Fruit fly (Drosophila melanogaster) whole organism, embryonic: ENCODE measurements around the gene Obp19b.

Experiments used
- Atf3 ChIP-seq: fragments of 200-800 bp; sonication (Bioruptor generic); optimal IDR thresholded peaks from 3 replicates; lab custom pipeline; 2016; ENCODE audit warnings: missing biosample characterization, missing genetic modification characterization
- BEAF-32 ChIP-seq: fragments of 200-800 bp; sonication (Bioruptor generic); optimal IDR thresholded peaks from 3 replicates; lab custom pipeline; 2017; ENCODE audit warnings: missing biosample characterization, missing genetic modification characterization, mild to moderate bottlenecking, moderate library complexity, missing genetic modification reagents
- Blimp-1 ChIP-seq: fragments of 200-800 bp; sonication (Bioruptor generic); optimal IDR thresholded peaks from 3 replicates; lab custom pipeline; 2018; ENCODE audit warnings: missing biosample characterization, missing genetic modification characterization, mild to moderate bottlenecking, moderate library complexity, missing genetic modification reagents
- C15 ChIP-seq: fragments of 200-800 bp; sonication (Bioruptor generic); IDR thresholded peaks from 3 replicates; pipeline ENCODE4 v1.3.6; 2022; ENCODE audit warnings: missing biosample characterization, missing genetic modification characterization
- CG10366 ChIP-seq: fragments of 200-800 bp; sonication (Bioruptor generic); IDR thresholded peaks from 2 replicates; pipeline ENCODE4 v1.3.6; 2022; ENCODE audit warnings: missing biosample characterization, missing genetic modification characterization
- CG10979 ChIP-seq: fragments of 200-800 bp; sonication (Bioruptor generic); optimal IDR thresholded peaks from 2 replicates; lab custom pipeline; 2018; ENCODE audit warnings: missing biosample characterization, mild to moderate bottlenecking, missing genetic modification characterization, moderate library complexity
- CG14441 ChIP-seq: fragments of 200-800 bp; sonication (Bioruptor generic); IDR thresholded peaks from 2 replicates; pipeline ENCODE4 v1.3.6; 2022; ENCODE audit warnings: missing biosample characterization, missing genetic modification characterization
- CG16779 ChIP-seq: fragments of 200-800 bp; sonication (Bioruptor generic); IDR thresholded peaks from 2 replicates; pipeline ENCODE4 v1.3.6; 2022; ENCODE audit warnings: missing biosample characterization, missing genetic modification characterization
- CG17328 ChIP-seq: fragments of 200-800 bp; sonication (Bioruptor generic); IDR thresholded peaks from 2 replicates; pipeline ENCODE4 v1.3.6; 2022; ENCODE audit warnings: missing biosample characterization, missing genetic modification characterization
- CG18599 ChIP-seq: fragments of 200-800 bp; sonication (Bioruptor generic); optimal IDR thresholded peaks from 3 replicates; lab custom pipeline; 2017; ENCODE audit warnings: missing biosample characterization, missing genetic modification characterization, mild to moderate bottlenecking, moderate library complexity, missing genetic modification reagents
- CG2116 ChIP-seq: fragments of 200-800 bp; sonication (Bioruptor generic); optimal IDR thresholded peaks from 3 replicates; lab custom pipeline; 2018; ENCODE audit warnings: missing biosample characterization, mild to moderate bottlenecking, missing genetic modification characterization
- CG34376 ChIP-seq: fragments of 200-800 bp; sonication (Bioruptor generic); optimal IDR thresholded peaks from 2 replicates; lab custom pipeline; 2018; ENCODE audit warnings: missing biosample characterization, mild to moderate bottlenecking, missing genetic modification characterization
- CG4424 ChIP-seq: fragments of 200-800 bp; sonication (Bioruptor generic); optimal IDR thresholded peaks from 3 replicates; lab custom pipeline; 2016; ENCODE audit warnings: missing biosample characterization, missing genetic modification characterization
- CG7556 ChIP-seq: fragments of 200-800 bp; sonication (Bioruptor generic); optimal IDR thresholded peaks from 2 replicates; lab custom pipeline; 2017; ENCODE audit warnings: missing biosample characterization, mild to moderate bottlenecking, missing genetic modification characterization
- CG8944 ChIP-seq: fragments of 200-800 bp; sonication (Bioruptor generic); optimal IDR thresholded peaks from 3 replicates; lab custom pipeline; 2016; ENCODE audit warnings: missing biosample characterization, missing genetic modification characterization
- CG9932 ChIP-seq: fragments of 200-800 bp; sonication (Bioruptor generic); IDR thresholded peaks from 2 replicates; pipeline ENCODE4 v1.3.6; 2022; ENCODE audit warnings: missing biosample characterization, missing genetic modification characterization
- CkIIα-i1 ChIP-seq: fragments of 200-800 bp; sonication (Bioruptor generic); IDR thresholded peaks from 2 replicates; pipeline ENCODE4 v1.3.6; 2022; ENCODE audit warnings: missing biosample characterization, missing genetic modification characterization
- CoRest ChIP-seq: fragments of 200-800 bp; sonication (Bioruptor generic); optimal IDR thresholded peaks from 3 replicates; lab custom pipeline; 2018; ENCODE audit warnings: missing biosample characterization, mild to moderate bottlenecking, missing genetic modification characterization, moderate library complexity
- D ChIP-seq, 2 experiments: fragments of 200-800 bp in 1 of 2; fragments of >200 bp in 1 of 2; sonication (Bioruptor generic) in 1 of 2; optimal IDR thresholded peaks; 2 replicates in 1 of 2; 3 replicates in 1 of 2; lab custom pipeline; 2017; ENCODE audit warnings: mild to moderate bottlenecking in 1 of 2, missing biosample characterization in 1 of 2, missing genetic modification characterization in 1 of 2, missing genetic modification reagents in 1 of 2
- Hsf ChIP-seq: fragments of 200-800 bp; sonication (Bioruptor generic); optimal IDR thresholded peaks from 3 replicates; lab custom pipeline; 2016; ENCODE audit warnings: missing biosample characterization, missing genetic modification characterization
- Med ChIP-seq: fragments of 200-800 bp; sonication (Bioruptor generic); peaks from one replicate; lab custom pipeline; 2016; ENCODE audit warnings: missing biosample characterization, missing genetic modification characterization, mild to moderate bottlenecking, inconsistent platforms, moderate library complexity
- NFAT ChIP-seq: fragments of 200-800 bp; sonication (Bioruptor generic); IDR thresholded peaks from 2 replicates; pipeline ENCODE4 v1.3.6; 2022; ENCODE audit warnings: missing biosample characterization, missing genetic modification characterization
- Nf-YB ChIP-seq: fragments of 200-800 bp; sonication (Bioruptor generic); optimal IDR thresholded peaks from 3 replicates; lab custom pipeline; 2019; ENCODE audit warnings: missing biosample characterization, mild to moderate bottlenecking, missing genetic modification characterization, moderate library complexity
- Six4 ChIP-seq: fragments of 200-800 bp; sonication (Bioruptor generic); optimal IDR thresholded peaks from 2 replicates; lab custom pipeline; 2016; ENCODE audit warnings: missing biosample characterization, missing genetic modification characterization
- Taf1 ChIP-seq: fragments of 200-800 bp; sonication (Bioruptor generic); IDR thresholded peaks from 2 replicates; pipeline ENCODE4 v1.3.6; 2022; ENCODE audit warnings: missing biosample characterization, missing genetic modification characterization
- Trl ChIP-seq, 3 experiments: fragments of >200 bp in 2 of 3; fragments of 200-800 bp in 1 of 3; sonication (Bioruptor generic) in 1 of 3; optimal IDR thresholded peaks; 2 replicates in 1 of 3; 3 replicates in 2 of 3; lab custom pipeline; 2016 to 2017; ENCODE audit warnings: missing biosample characterization in 1 of 3, missing genetic modification characterization in 1 of 3
- Usf ChIP-seq: fragments of 200-800 bp; sonication (Bioruptor generic); optimal IDR thresholded peaks from 2 replicates; lab custom pipeline; 2017; ENCODE audit warnings: missing genotype, missing biosample characterization, missing genetic modification characterization
- Xbp1 ChIP-seq: fragments of 200-800 bp; sonication (Bioruptor generic); optimal IDR thresholded peaks from 3 replicates; lab custom pipeline; 2016; ENCODE audit warnings: missing biosample characterization, mild to moderate bottlenecking, missing genetic modification characterization
- ab ChIP-seq: fragments of 200-800 bp; sonication (Bioruptor generic); optimal IDR thresholded peaks from 2 replicates; lab custom pipeline; 2016; ENCODE audit warnings: missing biosample characterization, missing genetic modification characterization
- dm ChIP-seq: fragments of 200-800 bp; sonication (Bioruptor generic); optimal IDR thresholded peaks from 3 replicates; lab custom pipeline; 2016; ENCODE audit warnings: missing biosample characterization, missing genetic modification characterization
- fd3F ChIP-seq: fragments of 200-800 bp; sonication (Bioruptor generic); optimal IDR thresholded peaks from 2 replicates; lab custom pipeline; 2018; ENCODE audit warnings: missing biosample characterization, mild to moderate bottlenecking, missing genetic modification characterization, moderate library complexity
- fu2 ChIP-seq: fragments of 200-800 bp; sonication (Bioruptor generic); optimal IDR thresholded peaks from 2 replicates; lab custom pipeline; 2016; ENCODE audit warnings: missing biosample characterization, missing genetic modification characterization
- gem ChIP-seq: fragments of 200-800 bp; sonication (Bioruptor generic); optimal IDR thresholded peaks from 2 replicates; lab custom pipeline; 2019; ENCODE audit warnings: missing biosample characterization, mild to moderate bottlenecking, missing genetic modification characterization, moderate library complexity
- grau ChIP-seq: fragments of 200-800 bp; optimal IDR thresholded peaks from 3 replicates; lab custom pipeline; 2019; ENCODE audit warnings: missing biosample characterization, mild to moderate bottlenecking, missing genetic modification characterization, moderate library complexity
- pho ChIP-seq: fragments of 200-800 bp; sonication (Bioruptor generic); optimal IDR thresholded peaks from 2 replicates; lab custom pipeline; 2016; ENCODE audit warnings: missing biosample characterization, missing genetic modification characterization
- pita ChIP-seq: fragments of 200-800 bp; sonication (Bioruptor generic); optimal IDR thresholded peaks from 2 replicates; lab custom pipeline; 2017; ENCODE audit warnings: missing biosample characterization, mild to moderate bottlenecking, missing genetic modification characterization
- prd ChIP-seq, 3 experiments: fragments of >200 bp in 2 of 3; fragments of 200-800 bp in 1 of 3; sonication (Bioruptor generic) in 1 of 3; optimal IDR thresholded peaks in 2 of 3; IDR thresholded peaks in 1 of 3; 2 replicates in 2 of 3; 3 replicates in 1 of 3; pipeline versions ENCODE4 v1.3.6 to Lab custom; 2017 to 2022; ENCODE audit warnings: missing biosample characterization in 1 of 3, missing genetic modification characterization in 1 of 3
- psq ChIP-seq: fragments of 200-800 bp; sonication (Bioruptor generic); optimal IDR thresholded peaks from 2 replicates; lab custom pipeline; 2017; ENCODE audit warnings: missing biosample characterization, missing genetic modification characterization
- repo ChIP-seq: fragments of 200-800 bp; sonication (Bioruptor generic); optimal IDR thresholded peaks from 2 replicates; lab custom pipeline; 2016; ENCODE audit warnings: missing biosample characterization, missing genetic modification characterization
- schlank ChIP-seq: fragments of 200-800 bp; sonication (Bioruptor generic); optimal IDR thresholded peaks from 2 replicates; lab custom pipeline; 2018; ENCODE audit warnings: missing biosample characterization, mild to moderate bottlenecking, missing genetic modification characterization
- sens-2 ChIP-seq: fragments of 200-800 bp; sonication (Bioruptor generic); IDR thresholded peaks from 2 replicates; pipeline ENCODE4 v1.3.6; 2022; ENCODE audit warnings: missing biosample characterization, missing genetic modification characterization
- seq ChIP-seq: fragments of 200-800 bp; sonication (Bioruptor generic); IDR thresholded peaks from 2 replicates; pipeline ENCODE4 v1.3.6; 2022; ENCODE audit warnings: missing biosample characterization, missing genetic modification characterization
- slou ChIP-seq: fragments of 200-800 bp; sonication (Bioruptor generic); optimal IDR thresholded peaks from 3 replicates; lab custom pipeline; 2016; ENCODE audit warnings: missing biosample characterization, missing genetic modification characterization
- slp2 ChIP-seq: fragments of 200-800 bp; sonication (Bioruptor generic); optimal IDR thresholded peaks from 2 replicates; lab custom pipeline; 2016; ENCODE audit warnings: missing biosample characterization, missing genetic modification characterization
- toy ChIP-seq: fragments of 200-800 bp; sonication (Bioruptor generic); IDR thresholded peaks from 2 replicates; pipeline ENCODE4 v1.3.6; 2022; ENCODE audit warnings: missing biosample characterization, missing genetic modification characterization
- unpg ChIP-seq: fragments of 200-800 bp; sonication (Bioruptor generic); optimal IDR thresholded peaks from 3 replicates; lab custom pipeline; 2018; ENCODE audit warnings: missing biosample characterization, mild to moderate bottlenecking, missing genetic modification characterization, moderate library complexity
- wdn ChIP-seq: fragments of 200-800 bp; sonication (Bioruptor generic); IDR thresholded peaks from 2 replicates; pipeline ENCODE4 v1.3.6; 2022; ENCODE audit warnings: missing biosample characterization, missing genetic modification characterization
- zen2 ChIP-seq: fragments of 200-800 bp; sonication (Bioruptor generic); IDR thresholded peaks from 3 replicates; pipeline ENCODE4 v1.3.6; 2022; ENCODE audit warnings: missing biosample characterization, missing genetic modification characterization; ENCODE audit not compliant: partially characterized antibody

The Obp19b gene

dm6 chrX:20429482-20430204 is 13.1 kb downstream of the Obp19b start, which contains the start of the genes CG11710 and mal (continued):
- TF ChIP-seq Taf1 (GFP tag; lab: Robert Waterston, UW): peak; percentile 23; the same call in 1 of the 2 replicates
- peak; percentile 13; the same call in 1 of the 2 replicates for TF ChIP-seq NFAT
- no peak for TF ChIP-seq prd (optimal IDR thresholded peaks at IDR 0.05; lab: Kevin White, UChicago)
- TF ChIP-seq prd (GFP tag; IDR thresholded peaks at IDR 0.05; lab: Robert Waterston, UW): peak; percentile 81
- TF ChIP-seq dm (GFP tag; lab: Kevin White, UChicago): peak; percentile 15
- peak; percentile 81 for TF ChIP-seq Six4 (GFP tag; lab: Kevin White, UChicago)
- TF ChIP-seq CG4424: peak; percentile 79
- TF ChIP-seq Nf-YB (GFP tag; lab: Kevin White, UChicago): peak; percentile 33
- peak; percentile 52; the same call in 1 of the 2 replicates for TF ChIP-seq wdn
- TF ChIP-seq CG14441 (GFP tag; lab: Robert Waterston, UW): peak; percentile 71
- no peak for TF ChIP-seq CG16779 (GFP tag; lab: Robert Waterston, UW)
- no peak for TF ChIP-seq Trl (optimal IDR thresholded peaks at IDR 0.05; lab: Kevin White, UChicago)
- peak; percentile 63 for TF ChIP-seq Trl (GFP tag; optimal IDR thresholded peaks at IDR 0.05; lab: Kevin White, UChicago)
- peak; percentile 64 for TF ChIP-seq slp2 (GFP tag; lab: Kevin White, UChicago)
- TF ChIP-seq fd3F: peak; percentile 64
- no peak for TF ChIP-seq CkIIα-i1
- no peak for TF ChIP-seq gem (tag; lab: Kevin White, UChicago)
- peak; percentile 72 for TF ChIP-seq repo (GFP tag; lab: Kevin White, UChicago)
- no peak for TF ChIP-seq toy (GFP tag; lab: Robert Waterston, UW)
- TF ChIP-seq zen2 (GFP tag; lab: Robert Waterston, UW): no peak
- TF ChIP-seq CG34376 (GFP tag; lab: Kevin White, UChicago): peak; percentile 49
- peak; percentile 41 for TF ChIP-seq Usf
- TF ChIP-seq CG2116 (GFP tag; lab: Kevin White, UChicago): peak; percentile 69
- TF ChIP-seq pita (GFP tag; lab: Kevin White, UChicago): no peak
- no peak for TF ChIP-seq Atf3
- no peak for TF ChIP-seq ab
- peak; percentile 43 for TF ChIP-seq BEAF-32 (GFP tag; lab: Kevin White, UChicago)
- peak; percentile 80 for TF ChIP-seq Hsf (GFP tag; lab: Kevin White, UChicago)
- TF ChIP-seq unpg (GFP tag; lab: Kevin White, UChicago): no peak
- peak; percentile 50; the same call in 1 of the 2 replicates for TF ChIP-seq CG10366 (GFP tag; lab: Robert Waterston, UW)
- TF ChIP-seq CG7556 (GFP tag; lab: Kevin White, UChicago): peak; percentile 74
- 0 out of 3 replicates have a peak, but pooled peaks have one; percentile 37 for TF ChIP-seq C15 (GFP tag; lab: Robert Waterston, UW)
- no peak for TF ChIP-seq D (optimal IDR thresholded peaks at IDR 0.05; lab: Kevin White, UChicago)
- TF ChIP-seq D (GFP tag; optimal IDR thresholded peaks at IDR 0.05; lab: Kevin White, UChicago): no peak
- peak; percentile 73 for TF ChIP-seq Xbp1 (GFP tag; lab: Kevin White, UChicago)
- TF ChIP-seq CoRest (tag; lab: Kevin White, UChicago): peak; percentile 84
- peak; percentile 46 for TF ChIP-seq CG8944 (GFP tag; lab: Kevin White, UChicago)
- peak; percentile 87 for TF ChIP-seq CG18599 (GFP tag; lab: Kevin White, UChicago)
- TF ChIP-seq Med: peak; percentile 96
- TF ChIP-seq psq (GFP tag; lab: Kevin White, UChicago): no peak
- TF ChIP-seq Blimp-1 (GFP tag; lab: Kevin White, UChicago): peak; percentile 79
- peak; percentile 48 for TF ChIP-seq pho (GFP tag; lab: Kevin White, UChicago)
- peak; percentile 53 for TF ChIP-seq fu2
- TF ChIP-seq schlank (tag; lab: Kevin White, UChicago): peak; percentile 2
- TF ChIP-seq seq (GFP tag; lab: Robert Waterston, UW): peak; percentile 76
- peak; percentile 83 for TF ChIP-seq CG10979 (tag; lab: Kevin White, UChicago)
- peak; percentile 81 for TF ChIP-seq grau
- TF ChIP-seq CG17328 (GFP tag; lab: Robert Waterston, UW): no peak
- peak; percentile 69 for TF ChIP-seq slou (GFP tag; lab: Kevin White, UChicago)
- peak; percentile 71; the same call in 1 of the 2 replicates for TF ChIP-seq sens-2 (GFP tag; lab: Robert Waterston, UW)
- TF ChIP-seq CG9932 (GFP tag; lab: Robert Waterston, UW): peak; percentile 78
